Worm (Caenorhabditis elegans) whole organism, L1 larva: ENCODE measurements around the gene K10D11.4.

Experiments
- ama-1 ChIP-seq: fragments of 150-350 bp; optimal IDR thresholded peaks from 2 replicates; lab custom pipeline; 2014
- elt-3 ChIP-seq, 6 experiments: fragments of 150-350 bp in 1 of 6; sonication (generic microtip); optimal IDR thresholded peaks; 2 replicates each; lab custom pipeline; 2017 to 2018; ENCODE audit warnings: missing biosample characterization in 6 of 6, missing genetic modification characterization in 6 of 6, inconsistent platforms in 1 of 6
- lin-15B ChIP-seq: fragments of 150-350 bp; sonication (generic microtip); optimal IDR thresholded peaks from 3 replicates; lab custom pipeline; 2014; ENCODE audit warnings: missing biosample characterization, missing genetic modification characterization
- lin-39 ChIP-seq: fragments of 150-350 bp; optimal IDR thresholded peaks from 2 replicates; lab custom pipeline; 2014; ENCODE audit warnings: missing biosample characterization, missing genetic modification reagents, missing genetic modification characterization
- tbx-2 ChIP-seq: sonication (generic microtip); optimal IDR thresholded peaks from 2 replicates; lab custom pipeline; 2016; ENCODE audit warnings: missing genetic modification characterization, missing compliant biosample characterization
- unc-86 ChIP-seq: sonication (generic microtip); optimal IDR thresholded peaks from 2 replicates; lab custom pipeline; 2016; ENCODE audit warnings: missing genetic modification characterization, missing compliant biosample characterization

DNA sequence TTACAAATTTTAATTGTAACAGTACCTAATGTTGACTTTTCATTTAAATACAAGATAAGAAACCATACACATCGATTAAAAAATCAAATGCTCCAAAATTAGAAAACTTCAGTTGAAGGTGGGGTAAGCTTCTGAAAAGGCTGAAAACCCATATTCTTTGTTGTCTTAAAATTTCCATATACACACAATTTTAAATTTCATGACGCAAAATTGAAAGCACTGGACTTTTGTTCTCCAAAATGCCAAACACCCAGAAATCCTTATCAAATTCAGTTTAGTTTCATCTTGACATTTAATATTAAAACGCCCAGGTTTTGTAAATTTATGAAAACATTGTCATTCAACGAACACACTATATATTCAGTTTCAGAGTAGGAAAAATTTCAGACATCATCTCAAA lies 34.1 kb downstream of the K10D11.4 start, which contains the start of gene F55G11.7:
- TF ChIP-seq ama-1 (lab: Kevin White, UChicago) (no peak), tbx-2 (tag; lab: Kevin White, UChicago) (no peak), unc-86 (tag; lab: Kevin White, UChicago) (no peak), elt-3 (tag; optimal IDR thresholded peaks at IDR 0.05; lab: Kevin White, UChicago) (no peak), lin-15B (tag; lab: Kevin White, UChicago) (no peak), lin-39 (tag; lab: Kevin White, UChicago) (no peak)
